Fruit fly (Drosophila melanogaster): ENCODE measurements around the gene CG9705.

The CG9705 gene

DNA sequence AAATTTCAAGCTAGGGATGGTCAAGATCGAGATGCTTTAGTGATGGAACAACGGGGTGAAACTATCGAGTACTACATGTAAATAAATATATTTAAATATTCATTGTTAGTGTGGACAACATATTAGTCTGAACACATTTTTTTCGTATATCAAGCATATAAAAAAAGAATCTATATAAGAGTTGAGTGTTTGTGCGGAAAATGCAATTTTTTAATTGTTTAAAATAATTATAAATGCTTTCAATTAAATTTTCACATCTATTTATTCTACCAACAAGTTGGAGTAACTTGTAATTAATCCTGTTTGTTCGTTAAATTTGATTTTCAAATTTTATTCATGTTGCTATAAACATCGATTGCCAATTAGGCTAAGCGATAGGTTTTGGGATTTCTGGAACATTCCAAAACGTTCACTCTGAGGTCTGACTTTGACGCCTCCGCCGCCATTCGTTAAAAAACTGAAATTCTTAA is at the start of gene CG9705, which contains the start of gene mus302 (continued):
- TF ChIP-seq CG9797 (GFP tag; optimal IDR thresholded peaks at IDR 0.05) (peak; percentile 60), CG10979 (tag; optimal IDR thresholded peaks at IDR 0.05) (peak; percentile 33), Stat92E (GFP tag; optimal IDR thresholded peaks at IDR 0.05) (no peak), nau (GFP tag; optimal IDR thresholded peaks at IDR 0.05) (no peak), Vsx1 (GFP tag; optimal IDR thresholded peaks at IDR 0.05) (no peak), ci (GFP tag; IDR thresholded peaks at IDR 0.05) (no peak), lmd (GFP tag; IDR thresholded peaks at IDR 0.05) (peak; percentile 26; the same call in 1 of the 2 replicates), twi (tag; optimal IDR thresholded peaks at IDR 0.05) (peak; percentile 14), lola (GFP tag; optimal IDR thresholded peaks at IDR 0.05) (peak in 1 of 3 experiments; percentile 70), vnd (GFP tag; IDR thresholded peaks at IDR 0.05; ENCODE audit: partially characterized antibody) (peak; percentile 61; the same call in 2 of the 3 replicates), Hand (GFP tag; optimal IDR thresholded peaks at IDR 0.05) (no peak), tap (tag; optimal IDR thresholded peaks at IDR 0.05) (peak; percentile 1), CG18262 (tag; optimal IDR thresholded peaks at IDR 0.05) (peak; percentile 51), Dip3 (GFP tag; optimal IDR thresholded peaks at IDR 0.05) (peak; percentile 7), tgo (GFP tag; IDR thresholded peaks at IDR 0.05) (peak; percentile 59), Xrp1 (GFP tag; IDR thresholded peaks at IDR 0.05) (peak; percentile 45; the same call in 1 of the 2 replicates), CG6765 (GFP tag; optimal IDR thresholded peaks at IDR 0.05) (no peak), bigmax (GFP tag; optimal IDR thresholded peaks at IDR 0.05) (no peak), CG1792 (GFP tag; optimal IDR thresholded peaks at IDR 0.05) (no peak), TFAM (GFP tag; optimal IDR thresholded peaks at IDR 0.05) (no peak), CG7556 (GFP tag; optimal IDR thresholded peaks at IDR 0.05) (peak; percentile 28), CG14667 (GFP tag; IDR thresholded peaks at IDR 0.05) (peak; percentile 38; the same call in 1 of the 2 replicates), bcd (GFP tag; optimal IDR thresholded peaks at IDR 0.05) (peak; percentile 20), zen2 (GFP tag; IDR thresholded peaks at IDR 0.05; ENCODE audit: partially characterized antibody) (no peak; the same call in 2 of the 3 replicates), dmrt99B (tag; optimal IDR thresholded peaks at IDR 0.05) (no peak), Taf1 (GFP tag; IDR thresholded peaks at IDR 0.05) (no peak), Nf-YA (GFP tag; IDR thresholded peaks at IDR 0.05) (no peak), eve (GFP tag; optimal IDR thresholded peaks at IDR 0.05) (no peak), Hr78 (GFP tag; optimal IDR thresholded peaks at IDR 0.05) (no peak), Scr (GFP tag; IDR thresholded peaks at IDR 0.05; ENCODE audit: partially characterized antibody) (peak; percentile 80), knrl (GFP tag; IDR thresholded peaks at IDR 0.05; ENCODE audit: partially characterized antibody) (peak; percentile 79), CG10321 (GFP tag; IDR thresholded peaks at IDR 0.05) (no peak), dan (GFP tag; IDR thresholded peaks at IDR 0.05) (no peak), jumu (GFP tag; optimal IDR thresholded peaks at IDR 0.05) (no peak), ato (GFP tag; IDR thresholded peaks at IDR 0.05; ENCODE audit: partially characterized antibody) (no peak), ase (GFP tag; IDR thresholded peaks at IDR 0.05) (no peak), CHES-1-like (GFP tag; optimal IDR thresholded peaks at IDR 0.05) (no peak), ranshi (GFP tag; IDR thresholded peaks at IDR 0.05) (peak; percentile 40; the same call in 1 of the 2 replicates), CG17186 (GFP tag; optimal IDR thresholded peaks at IDR 0.05) (no peak), Adf1 (GFP tag; IDR thresholded peaks at IDR 0.05) (no peak), Eip74EF (GFP tag; optimal IDR thresholded peaks at IDR 0.05) (no peak), klu (GFP tag; IDR thresholded peaks at IDR 0.05) (no peak), CG10274 (GFP tag; optimal IDR thresholded peaks at IDR 0.05) (no peak), Lhr (GFP tag; optimal IDR thresholded peaks at IDR 0.05) (peak; percentile 61), vfl (GFP tag; optimal IDR thresholded peaks at IDR 0.05) (no peak), CG13123 (GFP tag; optimal IDR thresholded peaks at IDR 0.05) (no peak), ttk (GFP tag; IDR thresholded peaks at IDR 0.05) (0 out of 2 replicates have a peak, but pooled peaks have one; percentile 23), CG16863 (GFP tag; optimal IDR thresholded peaks at IDR 0.05) (no peak), ash1 (GFP tag; optimal IDR thresholded peaks at IDR 0.05) (no peak)

Measured in whole organism, embryonic.